Fruit fly (Drosophila melanogaster) whole organism, embryonic: Measurements from ENCODE around the gene Sec23.

Source experiments
- BtbVII ChIP-seq: fragments of 200-800 bp; sonication (Bioruptor generic); optimal IDR thresholded peaks from 3 replicates; lab custom pipeline; 2017; ENCODE audit warnings: missing biosample characterization, mild to moderate bottlenecking, missing genetic modification characterization
- CG10654 ChIP-seq: fragments of 200-800 bp; sonication (Bioruptor generic); optimal IDR thresholded peaks from 2 replicates; lab custom pipeline; 2016; ENCODE audit warnings: missing biosample characterization, missing genetic modification characterization
- CG11247 ChIP-seq: fragments of 200-800 bp; sonication (Bioruptor generic); IDR thresholded peaks from 2 replicates; pipeline ENCODE4 v1.3.6; 2022; ENCODE audit warnings: missing biosample characterization, missing genetic modification characterization
- CG11696 ChIP-seq: fragments of 200-800 bp; sonication (Bioruptor generic); IDR thresholded peaks from 2 replicates; pipeline ENCODE4 v1.3.6; 2022; ENCODE audit warnings: missing biosample characterization, missing genetic modification characterization
- CG12071 ChIP-seq: fragments of 200-800 bp; sonication (Bioruptor generic); optimal IDR thresholded peaks from 3 replicates; lab custom pipeline; 2018; ENCODE audit warnings: missing biosample characterization, mild to moderate bottlenecking, missing genetic modification characterization
- CG12236 ChIP-seq: fragments of 200-800 bp; sonication (Bioruptor generic); optimal IDR thresholded peaks from 2 replicates; lab custom pipeline; 2016; ENCODE audit warnings: missing biosample characterization, missing genetic modification characterization
- CG1529 ChIP-seq: fragments of 200-800 bp; sonication (Bioruptor generic); optimal IDR thresholded peaks from 3 replicates; lab custom pipeline; 2018; ENCODE audit warnings: missing biosample characterization, missing genetic modification characterization
- CG1602 ChIP-seq: fragments of 200-800 bp; sonication (Bioruptor generic); optimal IDR thresholded peaks from 3 replicates; lab custom pipeline; 2016; ENCODE audit warnings: missing biosample characterization, missing genetic modification characterization
- CG1647 ChIP-seq: fragments of 200-800 bp; sonication (Bioruptor generic); optimal IDR thresholded peaks from 3 replicates; lab custom pipeline; 2016; ENCODE audit warnings: missing biosample characterization, missing genetic modification characterization
- CG16779 ChIP-seq: fragments of 200-800 bp; sonication (Bioruptor generic); IDR thresholded peaks from 2 replicates; pipeline ENCODE4 v1.3.6; 2022; ENCODE audit warnings: missing biosample characterization, missing genetic modification characterization
- CG18619 ChIP-seq: fragments of 200-800 bp; sonication (Bioruptor generic); optimal IDR thresholded peaks from 3 replicates; lab custom pipeline; 2017; ENCODE audit warnings: missing biosample characterization, mild to moderate bottlenecking, missing genetic modification characterization
- CG2678 ChIP-seq: fragments of 200-800 bp; sonication (Bioruptor generic); optimal IDR thresholded peaks from 3 replicates; lab custom pipeline; 2019; ENCODE audit warnings: missing biosample characterization, mild to moderate bottlenecking, missing genetic modification characterization, moderate library complexity
- CG2712 ChIP-seq: fragments of 200-800 bp; optimal IDR thresholded peaks from 3 replicates; lab custom pipeline; 2019; ENCODE audit warnings: missing biosample characterization, mild to moderate bottlenecking, missing genetic modification characterization, moderate library complexity
- CG3065 ChIP-seq: fragments of 200-800 bp; sonication (Bioruptor generic); optimal IDR thresholded peaks from 2 replicates; lab custom pipeline; 2016; ENCODE audit warnings: missing biosample characterization, missing genetic modification characterization
- CG3163 ChIP-seq: fragments of 200-800 bp; sonication (Bioruptor generic); optimal IDR thresholded peaks from 3 replicates; lab custom pipeline; 2016; ENCODE audit warnings: missing biosample characterization, missing genetic modification characterization
- CG32532 ChIP-seq: fragments of 200-800 bp; sonication (Bioruptor generic); IDR thresholded peaks from 2 replicates; pipeline ENCODE4 v1.3.6; 2022; ENCODE audit warnings: missing biosample characterization, missing genetic modification characterization
- CG3281 ChIP-seq: fragments of 200-800 bp; sonication (Bioruptor generic); optimal IDR thresholded peaks from 3 replicates; lab custom pipeline; 2017; ENCODE audit warnings: missing biosample characterization, mild to moderate bottlenecking, missing genetic modification characterization
- CG33557 ChIP-seq: fragments of 200-800 bp; sonication (Bioruptor generic); optimal IDR thresholded peaks from 2 replicates; lab custom pipeline; 2019; ENCODE audit warnings: missing biosample characterization, mild to moderate bottlenecking, missing genetic modification characterization, moderate library complexity
- CG34224 ChIP-seq: fragments of 200-800 bp; sonication (Bioruptor generic); IDR thresholded peaks from 3 replicates; pipeline ENCODE4 v1.3.6; 2022; ENCODE audit warnings: missing biosample characterization, missing genetic modification characterization; ENCODE audit not compliant: partially characterized antibody
- CG4360 ChIP-seq: fragments of 200-800 bp; sonication (Bioruptor generic); IDR thresholded peaks from 2 replicates; pipeline ENCODE4 v1.3.6; 2022; ENCODE audit warnings: missing biosample characterization, missing genetic modification characterization
- CG4854 ChIP-seq: fragments of 200-800 bp; sonication (Bioruptor generic); optimal IDR thresholded peaks from 2 replicates; lab custom pipeline; 2016; ENCODE audit warnings: missing biosample characterization, missing genetic modification characterization, inconsistent platforms
- CTCF ChIP-seq: fragments of 200-800 bp; sonication (Bioruptor generic); optimal IDR thresholded peaks from 2 replicates; lab custom pipeline; 2017; ENCODE audit warnings: missing biosample characterization, mild to moderate bottlenecking, missing genetic modification characterization, moderate library complexity
- Dad ChIP-seq: fragments of 200-800 bp; sonication (Bioruptor generic); optimal IDR thresholded peaks from 3 replicates; lab custom pipeline; 2016; ENCODE audit warnings: missing biosample characterization, missing genetic modification characterization
- Dref ChIP-seq: fragments of 200-800 bp; sonication (Bioruptor generic); IDR thresholded peaks from 2 replicates; pipeline ENCODE4 v1.3.6; 2022; ENCODE audit warnings: missing biosample characterization, missing genetic modification characterization
- MTF-1 ChIP-seq: fragments of 200-800 bp; sonication (Bioruptor generic); optimal IDR thresholded peaks from 2 replicates; lab custom pipeline; 2018; ENCODE audit warnings: missing biosample characterization, mild to moderate bottlenecking, missing genetic modification characterization, borderline replicate concordance
- Max ChIP-seq: fragments of 200-800 bp; sonication (Bioruptor generic); optimal IDR thresholded peaks from 2 replicates; lab custom pipeline; 2016; ENCODE audit warnings: missing biosample characterization, mild to moderate bottlenecking, missing genetic modification characterization
- NK7.1 ChIP-seq: fragments of 200-800 bp; sonication (Bioruptor generic); optimal IDR thresholded peaks from 3 replicates; lab custom pipeline; 2016; ENCODE audit warnings: missing biosample characterization, missing genetic modification characterization
- Opbp ChIP-seq: fragments of 200-800 bp; sonication (Bioruptor generic); IDR thresholded peaks from 3 replicates; pipeline ENCODE4 v1.3.6; 2022; ENCODE audit warnings: missing biosample characterization, missing genetic modification characterization; ENCODE audit not compliant: partially characterized antibody
- amos ChIP-seq: fragments of 200-800 bp; sonication (Bioruptor generic); IDR thresholded peaks from 2 replicates; pipeline ENCODE4 v1.3.6; 2022; ENCODE audit warnings: missing biosample characterization, missing genetic modification characterization; ENCODE audit not compliant: partially characterized antibody
- bcd ChIP-seq: fragments of 200-800 bp; sonication (Bioruptor generic); optimal IDR thresholded peaks from 2 replicates; lab custom pipeline; 2017; ENCODE audit warnings: missing biosample characterization, mild to moderate bottlenecking, missing genetic modification characterization
- cas ChIP-seq: fragments of 200-800 bp; sonication (Bioruptor generic); IDR thresholded peaks from 2 replicates; pipeline ENCODE4 v1.3.6; 2022; ENCODE audit warnings: missing biosample characterization, missing genetic modification characterization
- caup ChIP-seq: fragments of 200-800 bp; sonication (Bioruptor generic); optimal IDR thresholded peaks from 3 replicates; lab custom pipeline; 2017; ENCODE audit warnings: missing biosample characterization, mild to moderate bottlenecking, missing genetic modification characterization, moderate library complexity; ENCODE audit not compliant: severe bottlenecking
- ci ChIP-seq: fragments of 200-800 bp; sonication (Bioruptor generic); IDR thresholded peaks from 3 replicates; pipeline ENCODE4 v1.3.6; 2022; ENCODE audit warnings: missing biosample characterization, missing genetic modification characterization
- corto ChIP-seq: fragments of 200-800 bp; sonication (Bioruptor generic); optimal IDR thresholded peaks from 2 replicates; lab custom pipeline; 2016; ENCODE audit warnings: missing biosample characterization, mild to moderate bottlenecking, missing genetic modification characterization, moderate library complexity
- danr ChIP-seq: fragments of 200-800 bp; sonication (Bioruptor generic); IDR thresholded peaks from 2 replicates; pipeline ENCODE4 v1.3.6; 2022; ENCODE audit warnings: missing biosample characterization, missing genetic modification characterization
- dati ChIP-seq: fragments of 200-800 bp; sonication (Bioruptor generic); IDR thresholded peaks from 2 replicates; pipeline ENCODE4 v1.3.6; 2022; ENCODE audit warnings: missing biosample characterization, missing genetic modification characterization
- dmrt99B ChIP-seq: fragments of 200-800 bp; sonication (Bioruptor generic); optimal IDR thresholded peaks from 2 replicates; lab custom pipeline; 2018; ENCODE audit warnings: missing biosample characterization, mild to moderate bottlenecking, missing genetic modification characterization, moderate library complexity
- esg ChIP-seq: fragments of 200-800 bp; sonication (Bioruptor generic); conservative IDR thresholded peaks from 2 replicates; pipeline ENCODE4 v1.3.6; 2022; ENCODE audit warnings: missing biosample characterization, missing genetic modification characterization
- eve ChIP-seq, 2 experiments: fragments of >200 bp; optimal IDR thresholded peaks; 2 replicates each; lab custom pipeline; 2017; ENCODE audit warnings: missing biosample characterization in 2 of 2, missing genetic modification characterization in 2 of 2
- eyg ChIP-seq: fragments of 200-800 bp; sonication (Bioruptor generic); optimal IDR thresholded peaks from 3 replicates; lab custom pipeline; 2016; ENCODE audit warnings: missing biosample characterization, missing genetic modification characterization
- grau ChIP-seq: fragments of 200-800 bp; optimal IDR thresholded peaks from 3 replicates; lab custom pipeline; 2019; ENCODE audit warnings: missing biosample characterization, mild to moderate bottlenecking, missing genetic modification characterization, moderate library complexity
- gsb ChIP-seq: fragments of 200-800 bp; sonication (Bioruptor generic); IDR thresholded peaks from 2 replicates; pipeline ENCODE4 v1.3.6; 2022; ENCODE audit warnings: missing biosample characterization, missing genetic modification characterization
- gt ChIP-seq: fragments of 200-800 bp; sonication (Bioruptor generic); IDR thresholded peaks from 2 replicates; pipeline ENCODE4 v1.3.6; 2022; ENCODE audit warnings: missing biosample characterization, missing genetic modification characterization
- ham ChIP-seq: fragments of 200-800 bp; sonication (Bioruptor generic); IDR thresholded peaks from 2 replicates; pipeline ENCODE4 v1.3.6; 2022; ENCODE audit warnings: missing biosample characterization, missing genetic modification characterization
- hbn ChIP-seq: fragments of 200-800 bp; sonication (Bioruptor generic); IDR thresholded peaks from 2 replicates; pipeline ENCODE4 v1.3.6; 2022; ENCODE audit warnings: missing biosample characterization, missing genetic modification characterization; ENCODE audit not compliant: partially characterized antibody
- lbe ChIP-seq: fragments of 200-800 bp; sonication (Bioruptor generic); optimal IDR thresholded peaks from 2 replicates; lab custom pipeline; 2016; ENCODE audit warnings: missing biosample characterization, mild to moderate bottlenecking, missing genetic modification characterization
- nerfin-2 ChIP-seq: fragments of 200-800 bp; sonication (Bioruptor generic); IDR thresholded peaks from 2 replicates; pipeline ENCODE4 v1.3.6; 2022; ENCODE audit warnings: missing biosample characterization, missing genetic modification characterization; ENCODE audit not compliant: partially characterized antibody
- sim ChIP-seq: fragments of 200-800 bp; sonication (Bioruptor generic); IDR thresholded peaks from 2 replicates; pipeline ENCODE4 v1.3.6; 2022; ENCODE audit warnings: missing biosample characterization, missing genetic modification characterization
- slbo ChIP-seq: fragments of 200-800 bp; sonication (Bioruptor generic); IDR thresholded peaks from 2 replicates; pipeline ENCODE4 v1.3.6; 2022; ENCODE audit warnings: missing biosample characterization, missing genetic modification characterization
- vvl ChIP-seq: fragments of 200-800 bp; sonication (Bioruptor generic); IDR thresholded peaks from 2 replicates; pipeline ENCODE4 v1.3.6; 2022; ENCODE audit warnings: missing biosample characterization, missing genetic modification characterization

Sec23 gene

dm6 chr3R:5685269-5686048 is 36.6 kb downstream of the Sec23 start, which contains the start of the genes Rab23 and plx (continued):
- TF ChIP-seq lbe (GFP tag; lab: Kevin White, UChicago), result no peak
- TF ChIP-seq NK7.1 (GFP tag; lab: Kevin White, UChicago), result no peak
- TF ChIP-seq CG3163 (GFP tag; lab: Kevin White, UChicago), result no peak
- no peak for TF ChIP-seq CG3281 (GFP tag; lab: Kevin White, UChicago)
- no peak for TF ChIP-seq CG33557 (GFP tag; lab: Kevin White, UChicago)
- no peak for TF ChIP-seq dmrt99B (tag; lab: Kevin White, UChicago)
- TF ChIP-seq CG1602, result no peak
- no peak for TF ChIP-seq CG12071 (GFP tag; lab: Kevin White, UChicago)
- no peak for TF ChIP-seq gsb (GFP tag; lab: Robert Waterston, UW)
- no peak for TF ChIP-seq dati (GFP tag; lab: Robert Waterston, UW)
- TF ChIP-seq CG2678 (tag; lab: Kevin White, UChicago), result no peak
- TF ChIP-seq CG32532 (GFP tag; lab: Robert Waterston, UW), result no peak
- TF ChIP-seq BtbVII, result no peak
- no peak for TF ChIP-seq ham (GFP tag; lab: Robert Waterston, UW)
- no peak; the same call in 1 of the 2 replicates for TF ChIP-seq nerfin-2 (GFP tag; lab: Robert Waterston, UW)
- TF ChIP-seq CG1647, result no peak
- peak; percentile 8 for TF ChIP-seq CTCF (GFP tag; lab: Kevin White, UChicago)
- no peak for TF ChIP-seq corto (GFP tag; lab: Kevin White, UChicago)
- no peak for TF ChIP-seq Opbp (GFP tag; lab: Robert Waterston, UW)
- TF ChIP-seq CG4854 (GFP tag; lab: Kevin White, UChicago), result no peak
- peak; percentile 33; the same call in 1 of the 2 replicates for TF ChIP-seq amos
- no peak for TF ChIP-seq CG16779 (GFP tag; lab: Robert Waterston, UW)
- TF ChIP-seq Dad (GFP tag; lab: Kevin White, UChicago), result peak; percentile 22
- TF ChIP-seq CG34224 (GFP tag; lab: Robert Waterston, UW), result no peak; the same call in 2 of the 3 replicates
- peak; percentile 46 for TF ChIP-seq Dref (GFP tag; lab: Robert Waterston, UW)
- peak; percentile 38; the same call in 2 of the 3 replicates for TF ChIP-seq ci (GFP tag; lab: Robert Waterston, UW)
- no peak for TF ChIP-seq eyg (GFP tag; lab: Kevin White, UChicago)
- no peak for TF ChIP-seq CG12236 (GFP tag; lab: Kevin White, UChicago)
- no peak for TF ChIP-seq CG11696
- TF ChIP-seq eve (GFP tag; optimal IDR thresholded peaks at IDR 0.05; lab: Kevin White, UChicago), result no peak
- no peak for TF ChIP-seq cas (GFP tag; lab: Robert Waterston, UW)
- TF ChIP-seq hbn (GFP tag; lab: Robert Waterston, UW), result no peak
- no peak for TF ChIP-seq grau
- TF ChIP-seq sim (GFP tag; lab: Robert Waterston, UW), result no peak
- TF ChIP-seq CG10654, result no peak
- no peak for TF ChIP-seq CG1529
- TF ChIP-seq esg (GFP tag; lab: Robert Waterston, UW), result no peak
- no peak for TF ChIP-seq CG3065 (GFP tag; lab: Kevin White, UChicago)
- no peak for TF ChIP-seq CG11247
- 0 out of 2 replicates have a peak, but pooled peaks have one; percentile 3 for TF ChIP-seq slbo
- TF ChIP-seq gt (GFP tag; lab: Robert Waterston, UW), result no peak
- TF ChIP-seq danr (GFP tag; lab: Robert Waterston, UW), result no peak
- peak; percentile 27 for TF ChIP-seq CG18619 (GFP tag; lab: Kevin White, UChicago)
- TF ChIP-seq Max (GFP tag; lab: Kevin White, UChicago), result peak; percentile 36
- peak; percentile 13 for TF ChIP-seq bcd
- no peak for TF ChIP-seq MTF-1 (GFP tag; lab: Kevin White, UChicago)
- no peak for TF ChIP-seq CG4360 (GFP tag; lab: Robert Waterston, UW)
- no peak for TF ChIP-seq caup
- peak; percentile 21 for TF ChIP-seq CG2712 (tag; lab: Kevin White, UChicago)
- TF ChIP-seq vvl (GFP tag; lab: Robert Waterston, UW), result peak; percentile 11; the same call in 1 of the 2 replicates
